Fruit fly (Drosophila melanogaster) whole organism, embryonic: ENCODE data around the gene PH4alphaPV.

Experiments
- Atf-2 ChIP-seq: fragments of 200-800 bp; sonication (Bioruptor generic); optimal IDR thresholded peaks from 2 replicates; lab custom pipeline; 2016; ENCODE audit warnings: missing biosample characterization, missing genetic modification characterization
- Bdp1 ChIP-seq: fragments of 200-800 bp; sonication (Bioruptor generic); optimal IDR thresholded peaks from 3 replicates; lab custom pipeline; 2016; ENCODE audit warnings: missing biosample characterization, missing genetic modification characterization
- CG11695 ChIP-seq: fragments of 200-800 bp; sonication (Bioruptor generic); IDR thresholded peaks from 3 replicates; pipeline ENCODE4 v1.3.6; 2022; ENCODE audit warnings: missing biosample characterization, missing genetic modification characterization
- CG12104 ChIP-seq: fragments of 200-800 bp; sonication (Bioruptor generic); optimal IDR thresholded peaks from 3 replicates; lab custom pipeline; 2016; ENCODE audit warnings: missing biosample characterization, missing genetic modification characterization
- CG12744 ChIP-seq: fragments of 200-800 bp; sonication (Bioruptor generic); optimal IDR thresholded peaks from 2 replicates; lab custom pipeline; 2016; ENCODE audit warnings: missing biosample characterization, missing genetic modification characterization
- CG14441 ChIP-seq: fragments of 200-800 bp; sonication (Bioruptor generic); IDR thresholded peaks from 2 replicates; pipeline ENCODE4 v1.3.6; 2022; ENCODE audit warnings: missing biosample characterization, missing genetic modification characterization
- CG1602 ChIP-seq: fragments of 200-800 bp; sonication (Bioruptor generic); optimal IDR thresholded peaks from 3 replicates; lab custom pipeline; 2016; ENCODE audit warnings: missing biosample characterization, missing genetic modification characterization
- CG17186 ChIP-seq: fragments of 200-800 bp; sonication (Bioruptor generic); optimal IDR thresholded peaks from 3 replicates; lab custom pipeline; 2017; ENCODE audit warnings: missing biosample characterization, missing genetic modification reagents, missing genetic modification characterization
- CG18262 ChIP-seq: fragments of 200-800 bp; optimal IDR thresholded peaks from 3 replicates; lab custom pipeline; 2019; ENCODE audit warnings: missing biosample characterization, mild to moderate bottlenecking, missing genetic modification characterization, moderate library complexity
- CG31365 ChIP-seq: fragments of 200-800 bp; sonication (Bioruptor generic); optimal IDR thresholded peaks from 2 replicates; lab custom pipeline; 2018; ENCODE audit warnings: missing biosample characterization, mild to moderate bottlenecking, missing genetic modification characterization
- CG3838 ChIP-seq: fragments of 200-800 bp; sonication (Bioruptor generic); optimal IDR thresholded peaks from 3 replicates; lab custom pipeline; 2016; ENCODE audit warnings: missing biosample characterization, missing genetic modification characterization
- CG5180 ChIP-seq: fragments of 200-800 bp; sonication (Bioruptor generic); optimal IDR thresholded peaks from 3 replicates; lab custom pipeline; 2017; ENCODE audit warnings: missing biosample characterization, missing genetic modification characterization, mild to moderate bottlenecking, moderate library complexity, missing genetic modification reagents
- CG5245 ChIP-seq: fragments of 200-800 bp; sonication (Bioruptor generic); optimal IDR thresholded peaks from 3 replicates; lab custom pipeline; 2016; ENCODE audit warnings: missing biosample characterization, missing genetic modification characterization
- CG7987 ChIP-seq: fragments of 200-800 bp; sonication (Bioruptor generic); optimal IDR thresholded peaks from 2 replicates; lab custom pipeline; 2018; ENCODE audit warnings: missing biosample characterization, mild to moderate bottlenecking, missing genetic modification characterization, moderate library complexity
- CG8388 ChIP-seq: fragments of 200-800 bp; sonication (Bioruptor generic); optimal IDR thresholded peaks from 2 replicates; lab custom pipeline; 2019; ENCODE audit warnings: missing biosample characterization, mild to moderate bottlenecking, missing genetic modification characterization, moderate library complexity
- CG8478 ChIP-seq: fragments of >200 bp; optimal IDR thresholded peaks from 2 replicates; lab custom pipeline; 2018
- CrebB ChIP-seq: fragments of 200-800 bp; sonication (Bioruptor generic); optimal IDR thresholded peaks from 3 replicates; lab custom pipeline; 2018; ENCODE audit warnings: missing biosample characterization, mild to moderate bottlenecking, missing genetic modification characterization
- Doc2 ChIP-seq: fragments of 200-800 bp; sonication (Bioruptor generic); IDR thresholded peaks from 2 replicates; pipeline ENCODE4 v1.3.6; 2022; ENCODE audit warnings: missing biosample characterization, missing genetic modification characterization
- Dp ChIP-seq: fragments of 200-800 bp; sonication (Bioruptor generic); optimal IDR thresholded peaks from 2 replicates; lab custom pipeline; 2018; ENCODE audit warnings: missing biosample characterization, mild to moderate bottlenecking, missing genetic modification characterization, moderate library complexity
- Drgx ChIP-seq: fragments of 200-800 bp; sonication (Bioruptor generic); IDR thresholded peaks from 2 replicates; pipeline ENCODE4 v1.3.6; 2022; ENCODE audit warnings: missing biosample characterization, missing genetic modification characterization
- Ets65A ChIP-seq: fragments of 200-800 bp; sonication (Bioruptor generic); peaks from one replicate; lab custom pipeline; 2016; ENCODE audit warnings: missing biosample characterization, missing genetic modification characterization
- Fer3 ChIP-seq: fragments of 200-800 bp; sonication (Bioruptor generic); optimal IDR thresholded peaks from 2 replicates; lab custom pipeline; 2018; ENCODE audit warnings: missing biosample characterization, mild to moderate bottlenecking, missing genetic modification characterization, moderate library complexity
- HLH3B ChIP-seq: fragments of 200-800 bp; sonication (Bioruptor generic); IDR thresholded peaks from 2 replicates; pipeline ENCODE4 v1.3.6; 2022; ENCODE audit warnings: missing biosample characterization, missing genetic modification characterization
- Hand ChIP-seq: fragments of 200-800 bp; sonication (Bioruptor generic); optimal IDR thresholded peaks from 2 replicates; lab custom pipeline; 2017; ENCODE audit warnings: mild to moderate bottlenecking, missing biosample characterization, missing genetic modification reagents, missing genetic modification characterization
- Hmr ChIP-seq: fragments of 200-800 bp; sonication (Bioruptor generic); optimal IDR thresholded peaks from 3 replicates; lab custom pipeline; 2017; ENCODE audit warnings: mild to moderate bottlenecking, missing biosample characterization, missing genetic modification reagents, missing genetic modification characterization
- Hr51 ChIP-seq, 2 experiments: fragments of 200-800 bp; sonication (Bioruptor generic); optimal IDR thresholded peaks; 2 replicates in 1 of 2; 3 replicates in 1 of 2; lab custom pipeline; 2016 to 2018; ENCODE audit warnings: missing biosample characterization in 2 of 2, missing genetic modification characterization in 2 of 2, mild to moderate bottlenecking in 1 of 2, moderate library complexity in 1 of 2
- Stat92E ChIP-seq, 3 experiments: fragments of >200 bp in 2 of 3; fragments of 200-800 bp in 1 of 3; sonication (Bioruptor generic) in 1 of 3; optimal IDR thresholded peaks; 2 replicates each; lab custom pipeline; 2017 to 2019; ENCODE audit warnings: missing biosample characterization in 3 of 3, missing genetic modification characterization in 3 of 3, mild to moderate bottlenecking in 1 of 3, moderate library complexity in 1 of 3
- TFAM ChIP-seq: fragments of 200-800 bp; sonication (Bioruptor generic); optimal IDR thresholded peaks from 2 replicates; lab custom pipeline; 2017; ENCODE audit warnings: missing biosample characterization, missing genetic modification characterization, inconsistent platforms
- Trl ChIP-seq, 3 experiments: fragments of >200 bp in 2 of 3; fragments of 200-800 bp in 1 of 3; sonication (Bioruptor generic) in 1 of 3; optimal IDR thresholded peaks; 2 replicates in 1 of 3; 3 replicates in 2 of 3; lab custom pipeline; 2016 to 2017; ENCODE audit warnings: missing biosample characterization in 1 of 3, missing genetic modification characterization in 1 of 3
- YL-1 ChIP-seq: fragments of 200-800 bp; sonication (Bioruptor generic); optimal IDR thresholded peaks from 3 replicates; lab custom pipeline; 2017; ENCODE audit warnings: missing biosample characterization, mild to moderate bottlenecking, missing genetic modification characterization
- ab ChIP-seq: fragments of 200-800 bp; sonication (Bioruptor generic); optimal IDR thresholded peaks from 2 replicates; lab custom pipeline; 2016; ENCODE audit warnings: missing biosample characterization, missing genetic modification characterization
- bab2 ChIP-seq: fragments of 200-800 bp; sonication (Bioruptor generic); optimal IDR thresholded peaks from 2 replicates; lab custom pipeline; 2016; ENCODE audit warnings: missing biosample characterization, missing genetic modification characterization
- bcd ChIP-seq: fragments of 200-800 bp; sonication (Bioruptor generic); optimal IDR thresholded peaks from 2 replicates; lab custom pipeline; 2017; ENCODE audit warnings: missing biosample characterization, mild to moderate bottlenecking, missing genetic modification characterization
- bowl ChIP-seq: fragments of 200-800 bp; sonication (Bioruptor generic); IDR thresholded peaks from 2 replicates; pipeline ENCODE4 v1.3.6; 2022; ENCODE audit warnings: missing biosample characterization, missing genetic modification characterization
- chn ChIP-seq: fragments of 200-800 bp; sonication (Bioruptor generic); optimal IDR thresholded peaks from 2 replicates; lab custom pipeline; 2016; ENCODE audit warnings: missing biosample characterization, missing genetic modification characterization
- ci ChIP-seq: fragments of 200-800 bp; sonication (Bioruptor generic); IDR thresholded peaks from 3 replicates; pipeline ENCODE4 v1.3.6; 2022; ENCODE audit warnings: missing biosample characterization, missing genetic modification characterization
- croc ChIP-seq: fragments of 200-800 bp; sonication (Bioruptor generic); conservative IDR thresholded peaks from 3 replicates; pipeline ENCODE4 v1.3.6; 2022; ENCODE audit warnings: missing biosample characterization, missing genetic modification characterization
- cwo ChIP-seq: fragments of 200-800 bp; sonication (Bioruptor generic); optimal IDR thresholded peaks from 3 replicates; lab custom pipeline; 2017; ENCODE audit warnings: missing biosample characterization, missing genetic modification characterization, mild to moderate bottlenecking, moderate library complexity, missing genetic modification reagents
- fu2 ChIP-seq: fragments of 200-800 bp; sonication (Bioruptor generic); optimal IDR thresholded peaks from 2 replicates; lab custom pipeline; 2016; ENCODE audit warnings: missing biosample characterization, missing genetic modification characterization
- gfzf ChIP-seq: fragments of 200-800 bp; sonication (Bioruptor generic); optimal IDR thresholded peaks from 2 replicates; lab custom pipeline; 2016; ENCODE audit warnings: missing biosample characterization, mild to moderate bottlenecking, missing genetic modification characterization, moderate library complexity
- gt ChIP-seq: fragments of 200-800 bp; sonication (Bioruptor generic); IDR thresholded peaks from 2 replicates; pipeline ENCODE4 v1.3.6; 2022; ENCODE audit warnings: missing biosample characterization, missing genetic modification characterization
- kni ChIP-seq: fragments of 200-800 bp; sonication (Bioruptor generic); optimal IDR thresholded peaks from 3 replicates; lab custom pipeline; 2017; ENCODE audit warnings: mild to moderate bottlenecking, missing biosample characterization, missing genetic modification reagents, missing genetic modification characterization
- lab ChIP-seq: fragments of 200-800 bp; sonication (Bioruptor generic); optimal IDR thresholded peaks from 3 replicates; lab custom pipeline; 2017; ENCODE audit warnings: missing biosample characterization, missing genetic modification characterization, mild to moderate bottlenecking, moderate library complexity, missing genetic modification reagents
- odd ChIP-seq: fragments of 200-800 bp; sonication (Bioruptor generic); optimal IDR thresholded peaks from 2 replicates; lab custom pipeline; 2017; ENCODE audit warnings: missing biosample characterization, mild to moderate bottlenecking, missing genetic modification characterization
- org-1 ChIP-seq: fragments of 200-800 bp; sonication (Bioruptor generic); optimal IDR thresholded peaks from 2 replicates; lab custom pipeline; 2017; ENCODE audit warnings: missing biosample characterization, missing genetic modification characterization
- pnt ChIP-seq: fragments of 200-800 bp; sonication (Bioruptor generic); optimal IDR thresholded peaks from 3 replicates; lab custom pipeline; 2016; ENCODE audit warnings: missing biosample characterization, missing genetic modification characterization
- rib ChIP-seq: fragments of 200-800 bp; sonication (Bioruptor generic); IDR thresholded peaks from 2 replicates; pipeline ENCODE4 v1.3.6; 2022; ENCODE audit warnings: missing biosample characterization, missing genetic modification characterization
- ssp ChIP-seq: fragments of 200-800 bp; sonication (Bioruptor generic); IDR thresholded peaks from 2 replicates; pipeline ENCODE4 v1.3.6; 2022; ENCODE audit warnings: missing biosample characterization, missing genetic modification characterization
- tgo ChIP-seq: fragments of 200-800 bp; sonication (Bioruptor generic); IDR thresholded peaks from 3 replicates; pipeline ENCODE4 v1.3.6; 2022; ENCODE audit warnings: missing biosample characterization, missing genetic modification characterization
- tup ChIP-seq: fragments of 200-800 bp; sonication (Bioruptor generic); optimal IDR thresholded peaks from 2 replicates; lab custom pipeline; 2016; ENCODE audit warnings: missing biosample characterization, mild to moderate bottlenecking, missing genetic modification characterization, moderate library complexity
- vfl ChIP-seq: fragments of 200-800 bp; sonication (Bioruptor generic); optimal IDR thresholded peaks from 2 replicates; lab custom pipeline; 2016; ENCODE audit warnings: missing biosample characterization, missing genetic modification characterization

Gene PH4alphaPV

DNA sequence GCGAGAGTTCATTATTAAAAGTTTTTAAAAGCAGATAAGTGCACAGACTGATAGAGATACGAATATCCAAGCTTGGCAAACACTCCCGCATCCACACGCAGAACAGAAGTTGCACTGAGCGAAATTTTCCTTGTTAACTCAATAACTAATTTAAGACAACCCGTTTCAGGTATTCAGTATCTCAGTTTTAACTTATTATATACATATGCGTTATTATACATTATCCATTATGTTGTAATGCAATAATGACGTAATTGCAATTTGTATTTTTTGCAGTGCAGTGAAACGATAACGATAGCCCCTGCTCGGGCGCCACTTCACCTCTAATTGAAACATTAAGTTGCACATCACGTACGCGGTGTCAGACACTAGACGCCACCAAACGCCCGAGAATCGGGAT is 5.1 kb downstream of the PH4alphaPV start (continued):
- TF ChIP-seq Trl (optimal IDR thresholded peaks at IDR 0.05; lab: Kevin White, UChicago), result no peak
- TF ChIP-seq Trl (GFP tag; optimal IDR thresholded peaks at IDR 0.05; lab: Kevin White, UChicago), result no peak
- peak in 1 of 2 experiments; percentile 11 for TF ChIP-seq Hr51 (GFP tag; optimal IDR thresholded peaks at IDR 0.05; lab: Kevin White, UChicago)
- no peak for TF ChIP-seq gt (GFP tag; lab: Robert Waterston, UW)
- TF ChIP-seq Stat92E (GFP tag; optimal IDR thresholded peaks at IDR 0.05; lab: Kevin White, UChicago), result no peak
- TF ChIP-seq odd (GFP tag; lab: Kevin White, UChicago), result no peak
- no peak for TF ChIP-seq Hand (GFP tag; lab: Kevin White, UChicago)
- no peak for TF ChIP-seq gfzf
- no peak for TF ChIP-seq Drgx (GFP tag; lab: Robert Waterston, UW)
- no peak for TF ChIP-seq CG31365
- TF ChIP-seq lab, result peak; percentile 55
- TF ChIP-seq YL-1, result no peak
- no peak for TF ChIP-seq tup (GFP tag; lab: Kevin White, UChicago)
- no peak for TF ChIP-seq bcd (GFP tag; lab: Kevin White, UChicago)
- TF ChIP-seq vfl (GFP tag; lab: Kevin White, UChicago), result no peak
- no peak for TF ChIP-seq Dp (GFP tag; lab: Kevin White, UChicago)
- no peak for TF ChIP-seq CG18262 (tag; lab: Kevin White, UChicago)
- TF ChIP-seq Ets65A (GFP tag; lab: Kevin White, UChicago), result no peak
- 0 out of 3 replicates have a peak, but pooled peaks have one; percentile 56 for TF ChIP-seq ci
- TF ChIP-seq bab2 (GFP tag; lab: Kevin White, UChicago), result no peak
- TF ChIP-seq CG7987, result no peak
- no peak for TF ChIP-seq Hmr
- no peak for TF ChIP-seq CG3838
- TF ChIP-seq Doc2 (GFP tag; lab: Robert Waterston, UW), result no peak
- no peak for TF ChIP-seq CG8478 (lab: Kevin White, UChicago)
- peak; percentile 7 for TF ChIP-seq chn
- TF ChIP-seq tgo (GFP tag; lab: Robert Waterston, UW), result peak; percentile 34; the same call in 2 of the 3 replicates
- no peak for TF ChIP-seq CG12104 (GFP tag; lab: Kevin White, UChicago)
- TF ChIP-seq ssp (GFP tag; lab: Robert Waterston, UW), result no peak
- TF ChIP-seq cwo (GFP tag; lab: Kevin White, UChicago), result no peak
- TF ChIP-seq TFAM, result no peak
- no peak for TF ChIP-seq CG12744 (GFP tag; lab: Kevin White, UChicago)
- no peak for TF ChIP-seq Atf-2
- TF ChIP-seq fu2 (GFP tag; lab: Kevin White, UChicago), result no peak
- TF ChIP-seq kni (GFP tag; lab: Kevin White, UChicago), result no peak
- TF ChIP-seq CG1602 (GFP tag; lab: Kevin White, UChicago), result no peak
- TF ChIP-seq croc (GFP tag; lab: Robert Waterston, UW), result 0 out of 3 replicates have a peak, but pooled peaks have one; percentile 16
- TF ChIP-seq ab (GFP tag; lab: Kevin White, UChicago), result no peak
- no peak for TF ChIP-seq org-1 (GFP tag; lab: Kevin White, UChicago)
- no peak for TF ChIP-seq Bdp1 (GFP tag; lab: Kevin White, UChicago)
- TF ChIP-seq CG14441, result no peak
- TF ChIP-seq pnt (GFP tag; lab: Kevin White, UChicago), result no peak
- no peak for TF ChIP-seq CG5180 (GFP tag; lab: Kevin White, UChicago)
- TF ChIP-seq CG8388 (GFP tag; lab: Kevin White, UChicago), result peak; percentile 14
- TF ChIP-seq CG17186 (GFP tag; lab: Kevin White, UChicago), result no peak
- no peak for TF ChIP-seq HLH3B
- peak; percentile 6 for TF ChIP-seq Fer3 (tag; lab: Kevin White, UChicago)
- no peak for TF ChIP-seq bowl (GFP tag; lab: Robert Waterston, UW)
- TF ChIP-seq CrebB, result no peak
- TF ChIP-seq rib, result no peak
- TF ChIP-seq CG11695 (GFP tag; lab: Robert Waterston, UW), result 0 out of 3 replicates have a peak, but pooled peaks have one; percentile 29
- peak; percentile 3 for TF ChIP-seq CG5245 (GFP tag; lab: Kevin White, UChicago)
